Fruit fly (Drosophila melanogaster): ENCODE data around the gene ApepP.

dm6 chr2L:16882372-16882771 is 27.8 kb downstream of the ApepP start:
- TF ChIP-seq fd3F (GFP tag; optimal IDR thresholded peaks at IDR 0.05) (no peak), CG32767 (GFP tag; IDR thresholded peaks at IDR 0.05) (no peak), croc (GFP tag; conservative IDR thresholded peaks at IDR 0.05) (no peak), lilli (GFP tag; optimal IDR thresholded peaks at IDR 0.05) (no peak), Antp (GFP tag; optimal IDR thresholded peaks at IDR 0.05) (no peak), Camta (GFP tag; optimal IDR thresholded peaks at IDR 0.05) (no peak), stwl (tag; optimal IDR thresholded peaks at IDR 0.05) (no peak), her (GFP tag; optimal IDR thresholded peaks at IDR 0.05) (no peak), HLH54F (GFP tag; optimal IDR thresholded peaks at IDR 0.05) (no peak), CG13296 (GFP tag; optimal IDR thresholded peaks at IDR 0.05) (no peak), CG43689 (GFP tag; IDR thresholded peaks at IDR 0.05) (no peak), ATbp (GFP tag; optimal IDR thresholded peaks at IDR 0.05) (no peak), crc (GFP tag; optimal IDR thresholded peaks at IDR 0.05) (no peak)
